Fruit fly (Drosophila melanogaster) whole organism, embryonic: Measurements from ENCODE around the gene CG46309.

Experiments
- Atf6 ChIP-seq: fragments of 200-800 bp; sonication (Bioruptor generic); IDR thresholded peaks from 2 replicates; pipeline ENCODE4 v1.3.6; 2022; ENCODE audit warnings: missing biosample characterization, missing genetic modification characterization
- CG14441 ChIP-seq: fragments of 200-800 bp; sonication (Bioruptor generic); IDR thresholded peaks from 2 replicates; pipeline ENCODE4 v1.3.6; 2022; ENCODE audit warnings: missing biosample characterization, missing genetic modification characterization
- Dip2 ChIP-seq: fragments of 200-800 bp; sonication (Bioruptor generic); IDR thresholded peaks from 2 replicates; pipeline ENCODE4 v1.3.6; 2022; ENCODE audit warnings: missing biosample characterization, missing genetic modification characterization
- Max ChIP-seq: fragments of 200-800 bp; sonication (Bioruptor generic); optimal IDR thresholded peaks from 2 replicates; lab custom pipeline; 2016; ENCODE audit warnings: missing biosample characterization, mild to moderate bottlenecking, missing genetic modification characterization
- Sry-β ChIP-seq: fragments of 200-800 bp; sonication (Bioruptor generic); optimal IDR thresholded peaks from 2 replicates; lab custom pipeline; 2018; ENCODE audit warnings: missing biosample characterization, mild to moderate bottlenecking, missing genetic modification characterization, moderate library complexity
- Usf ChIP-seq: fragments of 200-800 bp; sonication (Bioruptor generic); optimal IDR thresholded peaks from 2 replicates; lab custom pipeline; 2017; ENCODE audit warnings: missing genotype, missing biosample characterization, missing genetic modification characterization
- onecut ChIP-seq: fragments of 200-800 bp; sonication (Bioruptor generic); IDR thresholded peaks from 2 replicates; pipeline ENCODE4 v1.3.6; 2022; ENCODE audit warnings: missing biosample characterization, missing genetic modification characterization
- sob ChIP-seq: fragments of 200-800 bp; sonication (Bioruptor generic); IDR thresholded peaks from 2 replicates; pipeline ENCODE4 v1.3.6; 2022; ENCODE audit warnings: missing biosample characterization, missing genetic modification characterization

DNA sequence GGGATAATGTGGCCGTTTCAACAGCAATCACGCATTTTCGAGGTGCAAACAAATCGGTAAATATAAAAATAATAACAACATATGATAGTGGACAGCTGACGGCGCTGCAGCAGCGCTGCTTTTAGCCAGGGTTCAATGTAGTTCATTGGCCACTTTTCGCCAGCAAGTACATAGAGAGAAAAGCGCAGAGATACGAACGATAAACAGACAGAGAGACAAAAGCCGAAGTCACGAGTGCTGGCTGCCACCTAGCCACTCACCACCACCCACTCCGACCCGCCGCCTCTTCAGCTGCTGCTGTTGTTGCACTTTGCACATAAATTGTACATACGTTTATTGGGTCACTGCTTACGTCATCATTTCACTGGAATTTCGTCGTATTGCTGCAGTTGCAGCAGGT lies 31.3 kb upstream of the CG46309 start:
- no peak for TF ChIP-seq Atf6 (GFP tag; lab: Robert Waterston, UW)
- no peak for TF ChIP-seq Max (GFP tag; lab: Kevin White, UChicago)
- TF ChIP-seq Dip2: no peak
- no peak for TF ChIP-seq sob
- TF ChIP-seq onecut (GFP tag; lab: Robert Waterston, UW): no peak
- no peak for TF ChIP-seq CG14441 (GFP tag; lab: Robert Waterston, UW)
- no peak for TF ChIP-seq Usf (GFP tag; lab: Kevin White, UChicago)
- TF ChIP-seq Sry-β (GFP tag; lab: Kevin White, UChicago): no peak
